Worm (Caenorhabditis elegans) whole organism, L4/young adult: Measurements from ENCODE around the gene C17H11.1.

Source experiments
- W03F9.2 ChIP-seq: fragments of 150-350 bp; optimal IDR thresholded peaks from 2 replicates; lab custom pipeline; 2014; ENCODE audit warnings: missing biosample characterization, missing genetic modification characterization
- him-1 ChIP-seq: sonication (generic microtip); optimal IDR thresholded peaks from 2 replicates; lab custom pipeline; 2016; ENCODE audit warnings: missing genotype, missing genetic modification reagents, missing genetic modification characterization, missing compliant biosample characterization

DNA sequence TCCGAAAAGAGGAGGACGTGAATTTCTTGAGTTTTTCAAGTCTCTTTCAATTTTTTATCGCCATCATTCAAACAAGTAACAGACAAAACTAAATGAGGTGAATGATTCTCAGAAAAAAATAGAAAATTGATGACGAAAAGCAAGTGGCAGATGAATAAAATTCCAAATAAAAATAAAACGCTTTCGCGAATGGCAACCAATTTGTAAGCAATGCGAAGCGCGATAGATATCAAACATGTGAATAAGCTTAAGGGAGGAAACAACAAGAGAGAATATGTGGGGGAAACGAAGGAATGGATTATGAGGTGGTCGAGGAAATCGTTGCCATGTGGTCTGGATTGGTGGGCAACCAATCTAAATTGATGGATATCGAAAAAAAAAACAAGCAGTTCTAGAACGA, 30.8 kb downstream of the C17H11.1 start:
- TF ChIP-seq him-1 (tag; lab: Kevin White, UChicago) (no peak), W03F9.2 (tag; lab: Kevin White, UChicago) (no peak)
